Fruit fly (Drosophila melanogaster): Measurements from ENCODE around the gene CG14566.
A peak's percentile ranks its signal among the peaks of the same experiment; 100 is the strongest.

Gene CG14566

DNA sequence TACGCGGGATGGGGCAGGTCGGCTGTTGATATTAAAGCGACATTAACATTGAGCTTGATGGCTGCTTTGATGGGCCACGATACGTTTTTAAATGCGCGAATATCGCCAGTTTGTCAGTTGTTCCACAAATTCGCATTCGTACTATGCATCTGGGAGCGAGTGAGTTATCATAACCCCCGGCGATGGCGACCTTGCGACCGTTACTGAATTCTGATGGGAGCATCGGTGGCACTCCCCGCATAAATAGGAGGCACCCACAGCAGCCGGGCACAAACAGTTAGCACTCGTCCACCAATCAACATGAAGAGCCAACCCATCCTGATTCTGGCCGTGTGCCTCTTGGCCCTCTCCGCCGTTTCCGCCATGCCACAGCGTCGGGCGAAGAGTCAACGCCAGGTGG is 16.7 kb upstream of the CG14566 start, which contains the start of gene CG14564:
Gene CG14564 (plus strand): TSS at position 301 of the 400 bp plus-strand sequence.
- no peak for TF ChIP-seq CG9705 (GFP tag; optimal IDR thresholded peaks at IDR 0.05)
- no peak for TF ChIP-seq sage (GFP tag; optimal IDR thresholded peaks at IDR 0.05)
- no peak for TF ChIP-seq fru (GFP tag; optimal IDR thresholded peaks at IDR 0.05)
- TF ChIP-seq OdsH (GFP tag; optimal IDR thresholded peaks at IDR 0.05), result no peak
- no peak for TF ChIP-seq ey (GFP tag; optimal IDR thresholded peaks at IDR 0.05)
- no peak for TF ChIP-seq rgr (GFP tag; optimal IDR thresholded peaks at IDR 0.05)
- no peak for TF ChIP-seq dsf (GFP tag; optimal IDR thresholded peaks at IDR 0.05; ENCODE audit: borderline replicate concordance)
- no peak for TF ChIP-seq Dif (GFP tag; optimal IDR thresholded peaks at IDR 0.05; ENCODE audit: partially characterized antibody)
- TF ChIP-seq sv (GFP tag; optimal IDR thresholded peaks at IDR 0.05), result no peak
- no peak for TF ChIP-seq HLH106 (tag; optimal IDR thresholded peaks at IDR 0.05)
- TF ChIP-seq Hr83 (GFP tag; optimal IDR thresholded peaks at IDR 0.05; ENCODE audit: poor library complexity, severe bottlenecking), result no peak
- no peak for TF ChIP-seq Dfd (GFP tag; optimal IDR thresholded peaks at IDR 0.05)
- no peak for TF ChIP-seq woc (GFP tag; optimal IDR thresholded peaks at IDR 0.05)
- no peak for TF ChIP-seq Hr78 (GFP tag; optimal IDR thresholded peaks at IDR 0.05)
- no peak for TF ChIP-seq psq (GFP tag; optimal IDR thresholded peaks at IDR 0.05)
- TF ChIP-seq tai (GFP tag; optimal IDR thresholded peaks at IDR 0.05), result no peak
- no peak for TF ChIP-seq h (GFP tag; optimal IDR thresholded peaks at IDR 0.05)
- no peak for TF ChIP-seq Rel (GFP tag; optimal IDR thresholded peaks at IDR 0.05)
- TF ChIP-seq Rel (tag; optimal IDR thresholded peaks at IDR 0.05), result no peak

DNA sequence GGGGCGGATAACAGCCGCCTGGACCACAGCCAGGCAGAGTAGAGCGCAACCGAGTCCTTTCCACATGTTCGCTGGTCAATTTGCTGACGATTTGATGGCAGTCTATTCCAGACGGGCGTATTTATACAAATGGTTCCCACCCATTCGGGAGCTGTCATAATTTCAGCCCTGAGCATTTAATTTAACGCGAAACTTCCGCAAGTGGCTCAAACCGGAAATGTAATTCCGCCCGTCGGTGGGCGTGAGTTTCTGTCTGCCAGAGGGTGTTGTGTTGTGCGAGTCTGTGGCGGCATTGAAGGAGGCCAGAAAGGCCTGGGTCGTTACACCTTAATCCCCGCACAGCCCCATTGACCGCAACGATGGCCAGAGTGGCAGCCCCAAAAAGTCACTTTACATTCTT is 4.1 kb upstream of the CG14566 start, which contains the start of gene CG14565:
Gene CG14565 (minus strand): TSS at position 101 of the 400 bp plus-strand sequence.
- TF ChIP-seq Jra (GFP tag; optimal IDR thresholded peaks at IDR 0.05) (no peak), br (GFP tag; optimal IDR thresholded peaks at IDR 0.05) (no peak), Mio (GFP tag; optimal IDR thresholded peaks at IDR 0.05) (no peak), Hnf4 (GFP tag; optimal IDR thresholded peaks at IDR 0.05) (no peak), Sp1 (GFP tag; optimal IDR thresholded peaks at IDR 0.05) (no peak), h (GFP tag; optimal IDR thresholded peaks at IDR 0.05) (no peak)

DNA sequence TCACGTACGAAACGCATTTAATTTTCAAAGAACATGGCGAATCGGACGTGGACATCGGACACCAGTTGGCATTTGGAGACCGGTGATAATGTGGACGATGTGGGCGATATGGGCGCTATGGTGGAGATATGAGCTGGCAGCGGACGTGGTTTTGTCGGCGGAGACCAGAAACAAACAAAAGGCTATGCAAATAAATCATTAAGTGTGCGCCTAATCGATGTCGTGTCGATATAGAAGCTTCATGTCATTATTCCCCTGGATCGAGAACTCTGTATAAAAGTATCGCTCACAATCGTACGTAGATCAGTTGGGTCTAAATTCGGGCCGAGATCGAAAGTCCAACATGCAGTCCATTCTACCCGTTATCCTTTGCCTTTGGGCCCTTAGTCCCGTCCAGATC is 1.1 kb upstream of the CG14566 start, which contains the start of gene CG14572:
Gene CG14572 (plus strand): TSS at position 301 of the 400 bp plus-strand sequence.
- TF ChIP-seq Hr78 (GFP tag; optimal IDR thresholded peaks at IDR 0.05) (no peak), ey (GFP tag; optimal IDR thresholded peaks at IDR 0.05) (no peak), CG32264 (GFP tag; optimal IDR thresholded peaks at IDR 0.05) (no peak), fru (GFP tag; optimal IDR thresholded peaks at IDR 0.05) (no peak), Mio (GFP tag; optimal IDR thresholded peaks at IDR 0.05) (no peak), Dfd (GFP tag; optimal IDR thresholded peaks at IDR 0.05) (no peak)

dm6 chr3L:21739017-21739730 is 935 bp downstream of the CG14566 start:
- TF ChIP-seq Jra (GFP tag; optimal IDR thresholded peaks at IDR 0.05) (peak; percentile 10), Hr78 (GFP tag; optimal IDR thresholded peaks at IDR 0.05) (no peak), h (GFP tag; optimal IDR thresholded peaks at IDR 0.05) (peak; percentile 48), Vsx2 (GFP tag; optimal IDR thresholded peaks at IDR 0.05; ENCODE audit: partially characterized antibody) (peak; percentile 21), sv (GFP tag; optimal IDR thresholded peaks at IDR 0.05) (no peak), foxo (GFP tag; optimal IDR thresholded peaks at IDR 0.05) (no peak), Dif (GFP tag; optimal IDR thresholded peaks at IDR 0.05; ENCODE audit: partially characterized antibody) (peak; percentile 16), sage (GFP tag; optimal IDR thresholded peaks at IDR 0.05) (no peak), woc (GFP tag; optimal IDR thresholded peaks at IDR 0.05) (peak; percentile 49), rgr (GFP tag; optimal IDR thresholded peaks at IDR 0.05) (peak; percentile 18), Abd-B (GFP tag; optimal IDR thresholded peaks at IDR 0.05) (no peak), psq (GFP tag; optimal IDR thresholded peaks at IDR 0.05) (no peak), Rel (GFP tag; optimal IDR thresholded peaks at IDR 0.05) (no peak), Rel (tag; optimal IDR thresholded peaks at IDR 0.05) (peak; percentile 91)

DNA sequence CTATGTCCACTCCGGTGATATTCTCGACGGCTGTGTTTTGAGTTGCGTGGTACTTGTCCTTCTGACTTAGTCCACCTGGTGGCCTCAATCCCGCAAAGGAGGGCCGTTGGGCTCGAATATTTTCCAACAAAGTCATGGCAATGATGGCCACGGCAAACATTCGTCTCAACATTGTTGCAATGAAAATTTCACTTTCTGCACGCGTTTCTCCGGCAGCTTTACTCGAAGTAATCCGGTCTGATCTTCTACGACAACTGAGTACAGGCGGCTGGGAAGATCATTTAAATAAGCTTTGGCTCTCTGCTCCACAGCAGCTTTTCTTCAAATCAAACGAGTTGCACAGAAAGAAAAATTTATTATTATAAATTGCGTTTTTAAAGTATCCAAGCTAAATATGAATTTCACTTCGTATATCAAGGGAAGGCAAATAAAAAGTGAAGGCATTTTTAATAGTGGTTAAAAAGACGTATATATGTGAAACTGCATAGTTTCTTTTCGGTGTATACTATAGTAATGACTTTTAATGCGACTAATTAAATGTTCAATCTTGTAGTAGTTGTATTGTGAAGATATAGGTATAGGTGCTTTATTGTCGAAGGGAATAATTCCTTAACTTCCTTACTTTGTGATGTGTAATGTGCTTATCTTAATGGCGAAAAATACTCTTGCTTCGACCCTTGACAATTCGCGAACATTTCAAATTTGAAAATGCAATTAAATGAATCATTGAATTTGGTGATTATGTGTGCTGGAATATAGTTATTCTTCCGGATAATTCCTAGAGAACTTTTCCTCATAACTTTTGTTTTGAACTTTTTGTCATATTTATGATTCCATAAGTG is 1.7 kb downstream of the CG14566 start, which contains the start of gene CG14567:
Gene CG14567 (minus strand): TSS at position 256 of the 842 bp plus-strand sequence.
- no peak for TF ChIP-seq Dif (GFP tag; optimal IDR thresholded peaks at IDR 0.05; ENCODE audit: partially characterized antibody)
- TF ChIP-seq sv (GFP tag; optimal IDR thresholded peaks at IDR 0.05), result no peak
- no peak for TF ChIP-seq lola (GFP tag; optimal IDR thresholded peaks at IDR 0.05)
- peak; percentile 39 for TF ChIP-seq dmrt93B (GFP tag; optimal IDR thresholded peaks at IDR 0.05)
- TF ChIP-seq br (GFP tag; optimal IDR thresholded peaks at IDR 0.05), result no peak
- no peak for TF ChIP-seq CrebA (GFP tag; optimal IDR thresholded peaks at IDR 0.05; ENCODE audit: borderline replicate concordance)
- TF ChIP-seq Hr83 (GFP tag; optimal IDR thresholded peaks at IDR 0.05; ENCODE audit: poor library complexity, severe bottlenecking), result no peak
- TF ChIP-seq CG9705 (GFP tag; optimal IDR thresholded peaks at IDR 0.05), result no peak
- no peak for TF ChIP-seq sage (GFP tag; optimal IDR thresholded peaks at IDR 0.05)
- no peak for TF ChIP-seq Hr78 (GFP tag; optimal IDR thresholded peaks at IDR 0.05)
- peak; percentile 41 for TF ChIP-seq h (GFP tag; optimal IDR thresholded peaks at IDR 0.05)
- no peak for TF ChIP-seq N (GFP tag; optimal IDR thresholded peaks at IDR 0.05)
- no peak for TF ChIP-seq GATAd (GFP tag; optimal IDR thresholded peaks at IDR 0.05)
- no peak for TF ChIP-seq CG32264 (GFP tag; optimal IDR thresholded peaks at IDR 0.05)
- TF ChIP-seq dl (GFP tag; optimal IDR thresholded peaks at IDR 0.05; ENCODE audit: insufficient read depth in 1 of 2, partially characterized antibody in 2 of 2), result no peak
- no peak for TF ChIP-seq Rel (GFP tag; optimal IDR thresholded peaks at IDR 0.05)
- no peak for TF ChIP-seq Rel (tag; optimal IDR thresholded peaks at IDR 0.05)
- TF ChIP-seq pan (optimal IDR thresholded peaks at IDR 0.05), result no peak
- peak; percentile 57 for TF ChIP-seq woc (GFP tag; optimal IDR thresholded peaks at IDR 0.05)
- peak; percentile 31 for TF ChIP-seq ey (GFP tag; optimal IDR thresholded peaks at IDR 0.05)
- no peak for TF ChIP-seq Vsx2 (GFP tag; optimal IDR thresholded peaks at IDR 0.05; ENCODE audit: partially characterized antibody)
- TF ChIP-seq psq (GFP tag; optimal IDR thresholded peaks at IDR 0.05), result peak; percentile 12
